Fruit fly (Drosophila melanogaster): ENCODE results near the gene Usp5.

DNA sequence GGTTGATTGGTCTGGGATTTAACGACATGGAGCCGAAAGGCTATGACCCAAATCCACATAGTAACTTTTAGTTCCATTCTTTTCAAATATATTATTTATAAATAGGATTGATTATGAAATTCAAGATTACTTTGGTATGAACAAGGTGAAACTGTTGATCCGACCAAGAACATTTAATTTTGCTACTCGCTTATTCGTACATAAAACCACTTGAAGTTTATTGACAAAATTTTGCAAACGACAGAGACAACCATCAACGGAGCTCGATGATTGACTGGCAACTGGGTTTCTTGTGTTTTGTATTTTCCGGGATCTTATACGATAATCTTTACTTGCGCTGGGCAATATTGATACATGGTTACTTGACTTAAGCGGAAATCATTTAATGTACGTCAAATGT, 33.8 kb downstream of the Usp5 start, which contains the start of gene CG45067:
- TF ChIP-seq pan (optimal IDR thresholded peaks at IDR 0.05) = no peak
- no peak for TF ChIP-seq psq (optimal IDR thresholded peaks at IDR 0.05)
- TF ChIP-seq usp (GFP tag; optimal IDR thresholded peaks at IDR 0.05) = no peak
- TF ChIP-seq CG8478 (optimal IDR thresholded peaks at IDR 0.05) = no peak
- TF ChIP-seq Dll (optimal IDR thresholded peaks at IDR 0.05) = no peak
- TF ChIP-seq EcR (GFP tag; optimal IDR thresholded peaks at IDR 0.05) = no peak
